Fruit fly (Drosophila melanogaster) whole organism, embryonic: ENCODE results near the gene CG5498.

Experiments used
- Adf1 ChIP-seq: fragments of 200-800 bp; sonication (Bioruptor generic); IDR thresholded peaks from 2 replicates; pipeline ENCODE4 v1.3.6; 2022; ENCODE audit warnings: missing biosample characterization, missing genetic modification characterization
- BEAF-32 ChIP-seq: fragments of 200-800 bp; sonication (Bioruptor generic); optimal IDR thresholded peaks from 3 replicates; lab custom pipeline; 2017; ENCODE audit warnings: missing biosample characterization, missing genetic modification characterization, mild to moderate bottlenecking, moderate library complexity, missing genetic modification reagents
- CG1233 ChIP-seq: fragments of 200-800 bp; sonication (Bioruptor generic); optimal IDR thresholded peaks from 4 replicates; lab custom pipeline; 2018; ENCODE audit warnings: missing biosample characterization, mild to moderate bottlenecking, missing genetic modification characterization
- CG13424 ChIP-seq: fragments of 200-800 bp; sonication (Bioruptor generic); optimal IDR thresholded peaks from 2 replicates; lab custom pipeline; 2019; ENCODE audit warnings: missing biosample characterization, mild to moderate bottlenecking, missing genetic modification characterization, moderate library complexity
- CG13775 ChIP-seq: fragments of 200-800 bp; sonication (Bioruptor generic); optimal IDR thresholded peaks from 3 replicates; lab custom pipeline; 2017; ENCODE audit warnings: missing biosample characterization, mild to moderate bottlenecking, missing genetic modification characterization
- CG14014 ChIP-seq: fragments of 200-800 bp; sonication (Bioruptor generic); IDR thresholded peaks from 2 replicates; pipeline ENCODE4 v1.3.6; 2022; ENCODE audit warnings: missing biosample characterization, missing genetic modification characterization
- CG17568 ChIP-seq: fragments of 200-800 bp; sonication (Bioruptor generic); optimal IDR thresholded peaks from 2 replicates; lab custom pipeline; 2018; ENCODE audit warnings: missing biosample characterization, mild to moderate bottlenecking, missing genetic modification characterization, moderate library complexity
- CG1792 ChIP-seq: fragments of 200-800 bp; sonication (Bioruptor generic); optimal IDR thresholded peaks from 2 replicates; lab custom pipeline; 2016; ENCODE audit warnings: missing biosample characterization, missing genetic modification characterization
- CG18262 ChIP-seq: fragments of 200-800 bp; optimal IDR thresholded peaks from 3 replicates; lab custom pipeline; 2019; ENCODE audit warnings: missing biosample characterization, mild to moderate bottlenecking, missing genetic modification characterization, moderate library complexity
- CG4617 ChIP-seq: fragments of 200-800 bp; sonication (Bioruptor generic); optimal IDR thresholded peaks from 3 replicates; lab custom pipeline; 2016; ENCODE audit warnings: missing biosample characterization, missing genetic modification characterization, borderline replicate concordance
- CG6254 ChIP-seq: fragments of 200-800 bp; sonication (Bioruptor generic); optimal IDR thresholded peaks from 3 replicates; lab custom pipeline; 2017; ENCODE audit warnings: mild to moderate bottlenecking, missing biosample characterization, missing genetic modification reagents, missing genetic modification characterization
- CG6654 ChIP-seq: fragments of 200-800 bp; sonication (Bioruptor generic); optimal IDR thresholded peaks from 2 replicates; lab custom pipeline; 2017; ENCODE audit warnings: missing biosample characterization, mild to moderate bottlenecking, missing genetic modification characterization
- CG6765 ChIP-seq: fragments of 200-800 bp; sonication (Bioruptor generic); optimal IDR thresholded peaks from 3 replicates; lab custom pipeline; 2017; ENCODE audit warnings: missing biosample characterization, mild to moderate bottlenecking, missing genetic modification characterization
- CG6813 ChIP-seq: fragments of 200-800 bp; sonication (Bioruptor generic); optimal IDR thresholded peaks from 2 replicates; lab custom pipeline; 2017; ENCODE audit warnings: missing biosample characterization, missing genetic modification characterization, mild to moderate bottlenecking, moderate library complexity, missing genetic modification reagents
- CG8388 ChIP-seq: fragments of 200-800 bp; sonication (Bioruptor generic); optimal IDR thresholded peaks from 2 replicates; lab custom pipeline; 2019; ENCODE audit warnings: missing biosample characterization, mild to moderate bottlenecking, missing genetic modification characterization, moderate library complexity
- CoRest ChIP-seq: fragments of 200-800 bp; sonication (Bioruptor generic); optimal IDR thresholded peaks from 3 replicates; lab custom pipeline; 2018; ENCODE audit warnings: missing biosample characterization, mild to moderate bottlenecking, missing genetic modification characterization, moderate library complexity
- Deaf1 ChIP-seq: fragments of 200-800 bp; optimal IDR thresholded peaks from 3 replicates; lab custom pipeline; 2019; ENCODE audit warnings: missing biosample characterization, mild to moderate bottlenecking, missing genetic modification characterization, moderate library complexity
- Dfd ChIP-seq, 2 experiments: fragments of >200 bp; optimal IDR thresholded peaks; 2 replicates each; lab custom pipeline; 2017; ENCODE audit warnings: missing biosample characterization in 2 of 2, missing genetic modification characterization in 2 of 2
- H2.0 ChIP-seq: fragments of 200-800 bp; sonication (Bioruptor generic); IDR thresholded peaks from 2 replicates; pipeline ENCODE4 v1.3.6; 2022; ENCODE audit warnings: missing biosample characterization, missing genetic modification characterization
- Hmx ChIP-seq: fragments of 200-800 bp; sonication (Bioruptor generic); optimal IDR thresholded peaks from 2 replicates; lab custom pipeline; 2016; ENCODE audit warnings: missing biosample characterization, missing genetic modification characterization
- Hr51 ChIP-seq, 2 experiments: fragments of 200-800 bp; sonication (Bioruptor generic); optimal IDR thresholded peaks; 2 replicates in 1 of 2; 3 replicates in 1 of 2; lab custom pipeline; 2016 to 2018; ENCODE audit warnings: missing biosample characterization in 2 of 2, missing genetic modification characterization in 2 of 2, mild to moderate bottlenecking in 1 of 2, moderate library complexity in 1 of 2
- MBD-R2 ChIP-seq: fragments of 200-800 bp; sonication (Bioruptor generic); IDR thresholded peaks from 2 replicates; pipeline ENCODE4 v1.3.6; 2022; ENCODE audit warnings: missing biosample characterization, missing genetic modification characterization
- Spps ChIP-seq: fragments of 200-800 bp; sonication (Bioruptor generic); optimal IDR thresholded peaks from 2 replicates; lab custom pipeline; 2018; ENCODE audit warnings: missing biosample characterization, mild to moderate bottlenecking, missing genetic modification characterization
- Ssrp ChIP-seq: fragments of 200-800 bp; sonication (Bioruptor generic); optimal IDR thresholded peaks from 2 replicates; lab custom pipeline; 2018; ENCODE audit warnings: missing biosample characterization, mild to moderate bottlenecking, missing genetic modification characterization, moderate library complexity
- Taf1 ChIP-seq: fragments of 200-800 bp; sonication (Bioruptor generic); IDR thresholded peaks from 2 replicates; pipeline ENCODE4 v1.3.6; 2022; ENCODE audit warnings: missing biosample characterization, missing genetic modification characterization
- Usf ChIP-seq: fragments of 200-800 bp; sonication (Bioruptor generic); optimal IDR thresholded peaks from 2 replicates; lab custom pipeline; 2017; ENCODE audit warnings: missing genotype, missing biosample characterization, missing genetic modification characterization
- bab2 ChIP-seq: fragments of 200-800 bp; sonication (Bioruptor generic); optimal IDR thresholded peaks from 2 replicates; lab custom pipeline; 2016; ENCODE audit warnings: missing biosample characterization, missing genetic modification characterization
- bbx ChIP-seq: fragments of 200-800 bp; sonication (Bioruptor generic); IDR thresholded peaks from 2 replicates; pipeline ENCODE4 v1.3.6; 2022; ENCODE audit warnings: missing biosample characterization, missing genetic modification characterization; ENCODE audit not compliant: partially characterized antibody
- chif ChIP-seq, 2 experiments: fragments of 200-800 bp; sonication (Bioruptor generic); optimal IDR thresholded peaks; 3 replicates each; lab custom pipeline; 2016; ENCODE audit warnings: missing biosample characterization in 2 of 2, missing genetic modification characterization in 2 of 2
- chm ChIP-seq: fragments of 200-800 bp; sonication (Bioruptor generic); IDR thresholded peaks from 2 replicates; pipeline ENCODE4 v1.3.6; 2022; ENCODE audit warnings: missing biosample characterization, missing genetic modification characterization
- ems ChIP-seq: fragments of 200-800 bp; sonication (Bioruptor generic); optimal IDR thresholded peaks from 3 replicates; lab custom pipeline; 2016; ENCODE audit warnings: missing biosample characterization, missing genetic modification characterization
- eve ChIP-seq, 2 experiments: fragments of >200 bp; optimal IDR thresholded peaks; 2 replicates each; lab custom pipeline; 2017; ENCODE audit warnings: missing biosample characterization in 2 of 2, missing genetic modification characterization in 2 of 2
- fd3F ChIP-seq: fragments of 200-800 bp; sonication (Bioruptor generic); optimal IDR thresholded peaks from 2 replicates; lab custom pipeline; 2018; ENCODE audit warnings: missing biosample characterization, mild to moderate bottlenecking, missing genetic modification characterization, moderate library complexity
- fd96Cb ChIP-seq: fragments of 200-800 bp; sonication (Bioruptor generic); optimal IDR thresholded peaks from 2 replicates; lab custom pipeline; 2018; ENCODE audit warnings: missing biosample characterization, mild to moderate bottlenecking, missing genetic modification characterization, moderate library complexity
- gfzf ChIP-seq: fragments of 200-800 bp; sonication (Bioruptor generic); optimal IDR thresholded peaks from 2 replicates; lab custom pipeline; 2016; ENCODE audit warnings: missing biosample characterization, mild to moderate bottlenecking, missing genetic modification characterization, moderate library complexity
- kni ChIP-seq: fragments of 200-800 bp; sonication (Bioruptor generic); optimal IDR thresholded peaks from 3 replicates; lab custom pipeline; 2017; ENCODE audit warnings: mild to moderate bottlenecking, missing biosample characterization, missing genetic modification reagents, missing genetic modification characterization
- lbe ChIP-seq: fragments of 200-800 bp; sonication (Bioruptor generic); optimal IDR thresholded peaks from 2 replicates; lab custom pipeline; 2016; ENCODE audit warnings: missing biosample characterization, mild to moderate bottlenecking, missing genetic modification characterization
- nmo ChIP-seq: fragments of 200-800 bp; sonication (Bioruptor generic); optimal IDR thresholded peaks from 2 replicates; lab custom pipeline; 2018; ENCODE audit warnings: missing biosample characterization, mild to moderate bottlenecking, missing genetic modification characterization, moderate library complexity
- peb ChIP-seq: fragments of 200-800 bp; sonication (Bioruptor generic); IDR thresholded peaks from 2 replicates; pipeline ENCODE4 v1.3.6; 2022; ENCODE audit warnings: missing biosample characterization, missing genetic modification characterization
- pnt ChIP-seq: fragments of 200-800 bp; sonication (Bioruptor generic); optimal IDR thresholded peaks from 3 replicates; lab custom pipeline; 2016; ENCODE audit warnings: missing biosample characterization, missing genetic modification characterization
- ro ChIP-seq: fragments of 200-800 bp; sonication (Bioruptor generic); IDR thresholded peaks from 2 replicates; pipeline ENCODE4 v1.3.6; 2022; ENCODE audit warnings: missing biosample characterization, missing genetic modification characterization
- salm ChIP-seq: fragments of 200-800 bp; sonication (Bioruptor generic); optimal IDR thresholded peaks from 2 replicates; lab custom pipeline; 2018; ENCODE audit warnings: missing biosample characterization, mild to moderate bottlenecking, missing genetic modification characterization
- stc ChIP-seq: fragments of 200-800 bp; sonication (Bioruptor generic); IDR thresholded peaks from 2 replicates; pipeline ENCODE4 v1.3.6; 2022; ENCODE audit warnings: missing biosample characterization, missing genetic modification characterization
- tin ChIP-seq: fragments of 200-800 bp; sonication (Bioruptor generic); optimal IDR thresholded peaks from 3 replicates; lab custom pipeline; 2016; ENCODE audit warnings: missing biosample characterization, missing genetic modification characterization
- tio ChIP-seq: fragments of 200-800 bp; sonication (Bioruptor generic); optimal IDR thresholded peaks from 2 replicates; lab custom pipeline; 2017; ENCODE audit warnings: missing biosample characterization, missing genetic modification characterization, inconsistent platforms
- unpg ChIP-seq: fragments of 200-800 bp; sonication (Bioruptor generic); optimal IDR thresholded peaks from 3 replicates; lab custom pipeline; 2018; ENCODE audit warnings: missing biosample characterization, mild to moderate bottlenecking, missing genetic modification characterization, moderate library complexity
- zen2 ChIP-seq: fragments of 200-800 bp; sonication (Bioruptor generic); IDR thresholded peaks from 3 replicates; pipeline ENCODE4 v1.3.6; 2022; ENCODE audit warnings: missing biosample characterization, missing genetic modification characterization; ENCODE audit not compliant: partially characterized antibody

The CG5498 gene

DNA sequence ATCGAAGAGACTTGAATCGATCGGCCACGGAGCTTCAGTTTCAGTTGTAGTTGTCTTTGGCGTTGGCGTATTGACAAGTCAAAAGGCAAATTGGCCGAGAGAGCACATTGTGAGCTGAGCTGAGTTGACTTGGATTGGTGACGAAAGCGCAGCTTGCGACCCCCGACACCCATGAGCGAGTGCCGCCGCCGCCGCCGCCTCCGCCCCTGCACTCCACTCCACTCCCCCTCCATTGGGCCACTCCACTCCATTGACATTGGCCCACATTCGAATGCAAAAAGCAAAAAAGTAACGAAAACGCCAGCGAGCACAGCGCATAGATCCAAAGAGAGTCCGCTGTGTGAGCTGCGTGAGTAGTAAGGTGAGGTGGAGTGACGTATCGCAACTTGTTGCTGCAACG is 13.9 kb upstream of the CG5498 start (continued):
- TF ChIP-seq tin (GFP tag; lab: Kevin White, UChicago) = no peak
- TF ChIP-seq kni (GFP tag; lab: Kevin White, UChicago) = no peak
- TF ChIP-seq CG1792 = no peak
- no peak for TF ChIP-seq tio (GFP tag; lab: Kevin White, UChicago)
- TF ChIP-seq gfzf (GFP tag; lab: Kevin White, UChicago) = no peak
- peak; percentile 50; the same call in 1 of the 3 replicates for TF ChIP-seq zen2
- no peak for TF ChIP-seq nmo (GFP tag; lab: Kevin White, UChicago)
- TF ChIP-seq H2.0 (GFP tag; lab: Robert Waterston, UW) = no peak
- TF ChIP-seq pnt (GFP tag; lab: Kevin White, UChicago) = no peak
- TF ChIP-seq Taf1 (GFP tag; lab: Robert Waterston, UW) = no peak
- no peak for TF ChIP-seq Ssrp (tag; lab: Kevin White, UChicago)
- no peak for TF ChIP-seq CG4617 (GFP tag; lab: Kevin White, UChicago)
- no peak for TF ChIP-seq ro (GFP tag; lab: Robert Waterston, UW)
- peak; percentile 31; the same call in 1 of the 2 replicates for TF ChIP-seq chm (GFP tag; lab: Robert Waterston, UW)
- TF ChIP-seq CG13775 (GFP tag; lab: Kevin White, UChicago) = no peak
- no peak for TF ChIP-seq Hr51 (GFP tag; optimal IDR thresholded peaks at IDR 0.05; lab: Kevin White, UChicago)
- TF ChIP-seq CG1233 (GFP tag; lab: Kevin White, UChicago) = no peak
- TF ChIP-seq peb (GFP tag; lab: Robert Waterston, UW) = no peak
- peak; percentile 15; the same call in 1 of the 2 replicates for TF ChIP-seq stc (GFP tag; lab: Robert Waterston, UW)

DNA sequence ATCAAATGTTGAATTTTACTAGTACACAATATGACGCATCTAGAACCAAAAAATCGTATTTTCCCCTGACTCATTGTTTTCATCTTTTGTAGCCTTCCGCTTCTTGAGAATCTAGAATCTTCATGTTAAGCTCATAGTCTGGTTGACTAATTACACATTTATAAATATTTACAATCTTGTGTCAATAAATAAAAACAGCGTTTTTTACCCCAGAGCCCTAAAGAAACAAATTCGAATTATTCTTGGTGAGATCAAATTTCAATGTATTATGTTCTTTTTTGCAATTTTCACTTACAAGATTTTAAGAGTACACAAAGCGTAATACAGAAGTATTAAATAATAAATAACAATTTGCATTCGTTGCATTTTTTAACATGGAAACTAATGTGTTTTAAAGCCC is 12.1 kb upstream of the CG5498 start:
- TF ChIP-seq CG6813 = peak; percentile 31
- peak; percentile 19 for TF ChIP-seq CG17568
- TF ChIP-seq fd3F (GFP tag; lab: Kevin White, UChicago) = no peak
- no peak for TF ChIP-seq BEAF-32 (GFP tag; lab: Kevin White, UChicago)
- TF ChIP-seq Hmx (GFP tag; lab: Kevin White, UChicago) = peak; percentile 44
- TF ChIP-seq eve (GFP tag; optimal IDR thresholded peaks at IDR 0.05; lab: Kevin White, UChicago) = peak in 1 of 2 experiments; percentile 58

dm6 chr3L:20395257-20395909 is 11.5 kb upstream of the CG5498 start:
- TF ChIP-seq Usf = peak; percentile 1
- peak; percentile 22 for TF ChIP-seq CG18262
- TF ChIP-seq chif (GFP tag; optimal IDR thresholded peaks at IDR 0.05; lab: Kevin White, UChicago) = peak in 1 of 2 experiments; percentile 2
- peak; percentile 37 for TF ChIP-seq Deaf1 (tag; lab: Kevin White, UChicago)
- TF ChIP-seq salm = no peak
- TF ChIP-seq CG14014 (GFP tag; lab: Robert Waterston, UW) = no peak
- no peak for TF ChIP-seq Spps (tag; lab: Kevin White, UChicago)
- peak; percentile 42; the same call in 1 of the 2 replicates for TF ChIP-seq MBD-R2 (GFP tag; lab: Robert Waterston, UW)
- TF ChIP-seq ems = peak; percentile 12
- no peak for TF ChIP-seq CG8388 (GFP tag; lab: Kevin White, UChicago)
- peak; percentile 34 for TF ChIP-seq CG6765
- TF ChIP-seq bbx = 0 out of 2 replicates have a peak, but pooled peaks have one; percentile 21
- peak; percentile 32 for TF ChIP-seq bab2 (GFP tag; lab: Kevin White, UChicago)
- TF ChIP-seq CoRest (tag; lab: Kevin White, UChicago) = peak; percentile 57
- TF ChIP-seq Adf1 = peak; percentile 55
- TF ChIP-seq CG6654 (GFP tag; lab: Kevin White, UChicago) = no peak
- peak; percentile 25 for TF ChIP-seq CG1792
- TF ChIP-seq CG6254 (GFP tag; lab: Kevin White, UChicago) = no peak
- peak; percentile 26 for TF ChIP-seq CG13424 (tag; lab: Kevin White, UChicago)
- no peak for TF ChIP-seq lbe (GFP tag; lab: Kevin White, UChicago)
- no peak for TF ChIP-seq Dfd (GFP tag; optimal IDR thresholded peaks at IDR 0.05; lab: Kevin White, UChicago)
- peak; percentile 26 for TF ChIP-seq unpg (GFP tag; lab: Kevin White, UChicago)
- peak; percentile 9 for TF ChIP-seq fd96Cb
